Worm (Caenorhabditis elegans) whole organism, young adult: Measurements from ENCODE around the gene taf-2.

Source experiments
- B0019.2 ChIP-seq: fragments of 200-800 bp; sonication (Bioruptor generic); conservative IDR thresholded peaks from 2 replicates; pipeline ENCODE4 v1.3.6; 2022; ENCODE audit warnings: missing genetic modification reagents, missing genetic modification characterization, missing compliant biosample characterization
- B0336.3 ChIP-seq: fragments of 200-800 bp; sonication (Bioruptor generic); IDR thresholded peaks from 2 replicates; pipeline ENCODE4 v1.3.6; 2022; ENCODE audit warnings: missing genetic modification characterization, missing compliant biosample characterization
- C17E4.6 ChIP-seq: fragments of 200-800 bp; sonication (Bioruptor generic); IDR thresholded peaks from 2 replicates; pipeline ENCODE4 v1.3.6; 2022; ENCODE audit warnings: missing genetic modification reagents, missing genetic modification characterization, missing compliant biosample characterization
- F49E8.2 ChIP-seq: sonication (generic microtip); optimal IDR thresholded peaks from 3 replicates; lab custom pipeline; 2017; ENCODE audit warnings: missing genetic modification characterization, mild to moderate bottlenecking, missing compliant biosample characterization, antibody characterized with exemption, moderate library complexity; ENCODE audit not compliant: insufficient read depth
- F57A8.1 ChIP-seq: fragments of 200-800 bp; sonication (Bioruptor generic); optimal IDR thresholded peaks from 2 replicates; lab custom pipeline; 2018; ENCODE audit warnings: mild to moderate bottlenecking, missing genetic modification characterization, moderate library complexity, missing compliant biosample characterization
- F57C9.4 ChIP-seq: sonication (generic microtip); optimal IDR thresholded peaks from 2 replicates; lab custom pipeline; 2017; ENCODE audit warnings: mild to moderate bottlenecking, missing genetic modification characterization, missing compliant biosample characterization
- Y53G8AR.9 ChIP-seq: fragments of 200-800 bp; sonication (Bioruptor generic); conservative IDR thresholded peaks from 2 replicates; pipeline ENCODE4 v1.3.6; 2022; ENCODE audit warnings: missing genetic modification reagents, missing genetic modification characterization, missing compliant biosample characterization
- ZK185.1 ChIP-seq: sonication (generic microtip); optimal IDR thresholded peaks from 2 replicates; lab custom pipeline; 2016; ENCODE audit warnings: mild to moderate bottlenecking, missing genetic modification characterization, missing compliant biosample characterization; ENCODE audit not compliant: poor library complexity, severe bottlenecking
- atf-7 ChIP-seq: sonication (generic microtip); optimal IDR thresholded peaks from 2 replicates; lab custom pipeline; 2017; ENCODE audit warnings: mild to moderate bottlenecking, missing genetic modification characterization, missing compliant biosample characterization
- attf-3 ChIP-seq: fragments of 200-800 bp; sonication (Bioruptor generic); conservative IDR thresholded peaks from 2 replicates; pipeline ENCODE4 v1.3.6; 2022; ENCODE audit warnings: missing genetic modification reagents, missing genetic modification characterization, missing compliant biosample characterization
- bed-2 ChIP-seq: fragments of 200-800 bp; sonication (Bioruptor generic); IDR thresholded peaks from 2 replicates; pipeline ENCODE4 v1.3.6; 2022; ENCODE audit warnings: missing genetic modification reagents, missing genetic modification characterization, missing compliant biosample characterization
- cebp-1 ChIP-seq, 2 experiments: fragments of 200-800 bp in 1 of 2; sonication (Bioruptor generic) in 1 of 2; sonication (generic microtip) in 1 of 2; IDR thresholded peaks in 1 of 2; optimal IDR thresholded peaks in 1 of 2; 2 replicates each; pipeline versions ENCODE4 v1.3.6 to Lab custom; 2017 to 2022; ENCODE audit warnings: missing compliant biosample characterization in 2 of 2, missing genetic modification characterization in 2 of 2, mild to moderate bottlenecking in 1 of 2, missing genetic modification reagents in 1 of 2, moderate library complexity in 1 of 2
- ceh-58 ChIP-seq: fragments of 200-800 bp; sonication (Bioruptor generic); IDR thresholded peaks from 2 replicates; pipeline ENCODE4 v1.3.6; 2022; ENCODE audit warnings: missing genetic modification characterization, missing compliant biosample characterization
- die-1 ChIP-seq: sonication (generic microtip); optimal IDR thresholded peaks from 2 replicates; lab custom pipeline; 2016; ENCODE audit warnings: missing genotype, mild to moderate bottlenecking, missing genetic modification characterization, missing compliant biosample characterization
- dpff-1 ChIP-seq: sonication (generic microtip); optimal IDR thresholded peaks from 2 replicates; lab custom pipeline; 2017; ENCODE audit warnings: mild to moderate bottlenecking, missing genetic modification characterization, missing compliant biosample characterization
- egl-18 ChIP-seq: fragments of 200-800 bp; sonication (Bioruptor generic); IDR thresholded peaks from 2 replicates; pipeline ENCODE4 v1.3.6; 2022; ENCODE audit warnings: missing genetic modification reagents, missing genetic modification characterization, missing compliant biosample characterization
- egl-44 ChIP-seq: fragments of 200-800 bp; sonication (Bioruptor generic); IDR thresholded peaks from 2 replicates; pipeline ENCODE4 v1.3.6; 2022; ENCODE audit warnings: missing genetic modification reagents, missing genetic modification characterization, missing compliant biosample characterization
- egrh-3 ChIP-seq: fragments of 200-800 bp; sonication (Bioruptor generic); IDR thresholded peaks from 2 replicates; pipeline ENCODE4 v1.3.6; 2022; ENCODE audit warnings: missing genetic modification reagents, missing genetic modification characterization, missing compliant biosample characterization
- gei-17 ChIP-seq: fragments of 200-800 bp; sonication (Bioruptor generic); optimal IDR thresholded peaks from 2 replicates; lab custom pipeline; 2018; ENCODE audit warnings: mild to moderate bottlenecking, missing genetic modification characterization, missing compliant biosample characterization
- hlh-12 ChIP-seq: sonication (generic microtip); optimal IDR thresholded peaks from 2 replicates; lab custom pipeline; 2016; ENCODE audit warnings: missing genetic modification characterization, missing compliant biosample characterization
- let-607 ChIP-seq, 2 experiments: fragments of 200-800 bp in 1 of 2; sonication (Bioruptor generic) in 1 of 2; sonication (generic microtip) in 1 of 2; optimal IDR thresholded peaks; 2 replicates each; lab custom pipeline; 2016 to 2018; ENCODE audit warnings: mild to moderate bottlenecking in 2 of 2, missing compliant biosample characterization in 2 of 2, missing genetic modification characterization in 2 of 2, moderate library complexity in 2 of 2, missing genotype in 1 of 2
- lin-54 ChIP-seq: fragments of 200-800 bp; sonication (Bioruptor generic); optimal IDR thresholded peaks from 2 replicates; lab custom pipeline; 2018; ENCODE audit warnings: mild to moderate bottlenecking, missing genetic modification characterization, missing compliant biosample characterization
- lir-1 ChIP-seq: fragments of 200-800 bp; sonication (Bioruptor generic); conservative IDR thresholded peaks from 2 replicates; pipeline ENCODE4 v1.3.6; 2022; ENCODE audit warnings: missing genetic modification reagents, missing genetic modification characterization, missing compliant biosample characterization
- lsl-1 ChIP-seq: fragments of 200-800 bp; sonication (Bioruptor generic); optimal IDR thresholded peaks from 2 replicates; lab custom pipeline; 2018; ENCODE audit warnings: mild to moderate bottlenecking, missing genetic modification characterization, moderate library complexity, missing compliant biosample characterization
- lsy-27 ChIP-seq: sonication (generic microtip); optimal IDR thresholded peaks from 2 replicates; lab custom pipeline; 2017; ENCODE audit warnings: missing genetic modification characterization, mild to moderate bottlenecking, missing compliant biosample characterization, antibody characterized with exemption, missing genotype, borderline replicate concordance; ENCODE audit not compliant: insufficient read depth
- madf-10 ChIP-seq: sonication (generic microtip); optimal IDR thresholded peaks from 2 replicates; lab custom pipeline; 2016; ENCODE audit warnings: mild to moderate bottlenecking, missing genetic modification characterization, missing compliant biosample characterization
- mel-28 ChIP-seq: sonication (generic microtip); optimal IDR thresholded peaks from 2 replicates; lab custom pipeline; 2016; ENCODE audit warnings: borderline replicate concordance, mild to moderate bottlenecking, missing genetic modification characterization, missing compliant biosample characterization
- nhr-120 ChIP-seq: fragments of 200-800 bp; sonication (Bioruptor generic); IDR thresholded peaks from 2 replicates; pipeline ENCODE4 v1.3.6; 2022; ENCODE audit warnings: missing genetic modification characterization, missing compliant biosample characterization
- nhr-179 ChIP-seq: sonication (generic microtip); optimal IDR thresholded peaks from 2 replicates; lab custom pipeline; 2016; ENCODE audit warnings: mild to moderate bottlenecking, missing genetic modification characterization, missing compliant biosample characterization
- nhr-80 ChIP-seq: sonication (generic microtip); optimal IDR thresholded peaks from 2 replicates; lab custom pipeline; 2016; ENCODE audit warnings: missing genetic modification characterization, missing compliant biosample characterization
- nhr-90 ChIP-seq: sonication (generic microtip); optimal IDR thresholded peaks from 2 replicates; lab custom pipeline; 2016; ENCODE audit warnings: missing genotype, mild to moderate bottlenecking, missing genetic modification characterization, missing compliant biosample characterization
- repo-1 ChIP-seq: sonication (generic microtip); optimal IDR thresholded peaks from 2 replicates; lab custom pipeline; 2017; ENCODE audit warnings: mild to moderate bottlenecking, missing genetic modification characterization, missing compliant biosample characterization
- rpc-1 ChIP-seq, 2 experiments: fragments of 150-350 bp in 1 of 2; sonication (generic microtip) in 1 of 2; optimal IDR thresholded peaks; 2 replicates each; lab custom pipeline; 2014 to 2018; ENCODE audit warnings: missing biosample characterization in 1 of 2, missing genetic modification characterization in 1 of 2, missing genetic modification reagents in 1 of 2, missing genotype in 1 of 2
- sdz-38 ChIP-seq: sonication (generic microtip); optimal IDR thresholded peaks from 2 replicates; lab custom pipeline; 2016; ENCODE audit warnings: missing genotype, missing genetic modification characterization, missing compliant biosample characterization
- sea-2 ChIP-seq: fragments of 200-800 bp; sonication (Bioruptor generic); IDR thresholded peaks from 2 replicates; pipeline ENCODE4 v1.3.6; 2022; ENCODE audit warnings: missing genetic modification characterization, missing compliant biosample characterization
- snpc-3.4 ChIP-seq: sonication (generic microtip); optimal IDR thresholded peaks from 2 replicates; lab custom pipeline; 2017; ENCODE audit warnings: missing genetic modification characterization, mild to moderate bottlenecking, missing compliant biosample characterization, antibody characterized with exemption, moderate library complexity, missing genotype, missing genetic modification reagents
- tbp1 ChIP-seq: fragments of 200-800 bp; sonication (Bioruptor generic); optimal IDR thresholded peaks from 2 replicates; lab custom pipeline; 2018; ENCODE audit warnings: mild to moderate bottlenecking, missing genetic modification characterization, missing compliant biosample characterization
- tlf-1 ChIP-seq: fragments of 200-800 bp; sonication (Bioruptor generic); optimal IDR thresholded peaks from 2 replicates; lab custom pipeline; 2018; ENCODE audit warnings: mild to moderate bottlenecking, missing genetic modification characterization, missing compliant biosample characterization
- unc-130 ChIP-seq: sonication (generic microtip); optimal IDR thresholded peaks from 2 replicates; lab custom pipeline; 2016; ENCODE audit warnings: missing genetic modification reagents, missing genetic modification characterization, missing compliant biosample characterization
- zim-3 ChIP-seq: sonication (generic microtip); optimal IDR thresholded peaks from 2 replicates; lab custom pipeline; 2017; ENCODE audit warnings: mild to moderate bottlenecking, missing genetic modification characterization, moderate library complexity, missing compliant biosample characterization
- ztf-28 ChIP-seq: fragments of 200-800 bp; sonication (Bioruptor generic); IDR thresholded peaks from 2 replicates; pipeline ENCODE4 v1.3.6; 2022; ENCODE audit warnings: missing genetic modification reagents, missing genetic modification characterization, missing compliant biosample characterization

Gene taf-2

ce11 chrIV:3611845-3612244, 18.4 kb upstream of the taf-2 start (continued):
- TF ChIP-seq egl-44 (peak; percentile 55; the same call in 1 of the 2 replicates), lsy-27 (tag; lab: Kevin White, UChicago) (no peak)
- TF ChIP-seq, all 124 proteins: peak for 28

- TF ChIP-seq B0336.3 (GFP tag; lab: Robert Waterston, UW): no peak; the same call in 1 of the 2 replicates
- no peak for TF ChIP-seq bed-2
- TF ChIP-seq F57A8.1 (GFP tag; lab: Kevin White, UChicago): no peak
- TF ChIP-seq ztf-28 (GFP tag; lab: Robert Waterston, UW): no peak
- no peak for TF ChIP-seq dpff-1 (tag; lab: Kevin White, UChicago)
- no peak for TF ChIP-seq nhr-90 (tag; lab: Kevin White, UChicago)
Measured at ce11 chrIV:3610987-3611386, 17.6 kb upstream of the taf-2 start.

- TF ChIP-seq Y53G8AR.9 (GFP tag; lab: Robert Waterston, UW) (peak; percentile 31; the same call in 1 of the 2 replicates), attf-3 (GFP tag; lab: Robert Waterston, UW) (no peak), tlf-1 (peak; percentile 44), repo-1 (peak; percentile 68), nhr-179 (tag; lab: Kevin White, UChicago) (no peak), unc-130 (no peak), madf-10 (tag; lab: Kevin White, UChicago) (peak; percentile 1), lsl-1 (GFP tag; lab: Kevin White, UChicago) (no peak), tbp1 (GFP tag; lab: Kevin White, UChicago) (no peak), sea-2 (GFP tag; lab: Robert Waterston, UW) (no peak), cebp-1 (GFP tag; IDR thresholded peaks at IDR 0.05; lab: Robert Waterston, UW) (no peak), cebp-1 (tag; optimal IDR thresholded peaks at IDR 0.05; lab: Kevin White, UChicago) (peak; percentile 12)
- TF ChIP-seq, all 124 proteins: peak for 5
Measured at ce11 chrIV:3608547-3609222, 15.3 kb upstream of the taf-2 start.

- no peak for TF ChIP-seq C17E4.6
- TF ChIP-seq cebp-1 (GFP tag; IDR thresholded peaks at IDR 0.05; lab: Robert Waterston, UW): no peak
- peak; percentile 49 for TF ChIP-seq cebp-1 (tag; optimal IDR thresholded peaks at IDR 0.05; lab: Kevin White, UChicago)
- no peak for TF ChIP-seq B0019.2 (GFP tag; lab: Robert Waterston, UW)
- TF ChIP-seq ceh-58 (GFP tag; lab: Robert Waterston, UW): no peak
- TF ChIP-seq hlh-12 (tag; lab: Kevin White, UChicago): no peak
- TF ChIP-seq nhr-120: no peak
- no peak for TF ChIP-seq lin-54 (GFP tag; lab: Kevin White, UChicago)
- no peak for TF ChIP-seq zim-3
- TF ChIP-seq gei-17 (GFP tag; lab: Kevin White, UChicago): no peak
- TF ChIP-seq snpc-3.4 (tag; lab: Kevin White, UChicago): no peak
- no peak for TF ChIP-seq die-1 (tag; lab: Kevin White, UChicago)
- TF ChIP-seq egl-18: no peak
- TF ChIP-seq egrh-3 (GFP tag; lab: Robert Waterston, UW): no peak
- TF ChIP-seq rpc-1 (optimal IDR thresholded peaks at IDR 0.05; lab: Kevin White, UChicago): no peak
- TF ChIP-seq rpc-1 (tag; optimal IDR thresholded peaks at IDR 0.05; lab: Kevin White, UChicago): no peak
- no peak for TF ChIP-seq attf-3 (GFP tag; lab: Robert Waterston, UW)
- TF ChIP-seq F57C9.4 (tag; lab: Kevin White, UChicago): no peak
- TF ChIP-seq let-607 (tag; optimal IDR thresholded peaks at IDR 0.05; lab: Kevin White, UChicago): peak in 1 of 2 experiments; percentile 11
- TF ChIP-seq F49E8.2 (tag; lab: Kevin White, UChicago): no peak
- peak; percentile 28 for TF ChIP-seq nhr-80 (tag; lab: Kevin White, UChicago)
- TF ChIP-seq ZK185.1 (tag; lab: Kevin White, UChicago): no peak
- no peak for TF ChIP-seq mel-28 (tag; lab: Kevin White, UChicago)
- no peak for TF ChIP-seq lir-1 (GFP tag; lab: Robert Waterston, UW)
- no peak for TF ChIP-seq sdz-38 (tag; lab: Kevin White, UChicago)
- TF ChIP-seq atf-7: no peak
- TF ChIP-seq, all 124 proteins: peak for 3
Measured at ce11 chrIV:3606285-3606834, 12.9 kb upstream of the taf-2 start, which contains the start of the genes Y37E11B.10 and kgb-2. TSS of gene Y37E11B.10 (minus strand) at chrIV:3606466. TSS of gene kgb-2 (plus strand) at chrIV:3606784.
